Fruit fly (Drosophila melanogaster) whole organism, embryonic: ENCODE results near the gene CG44271.

Source experiments
- Antp ChIP-seq: fragments of 200-800 bp; sonication (Bioruptor generic); optimal IDR thresholded peaks from 3 replicates; lab custom pipeline; 2016; ENCODE audit warnings: missing biosample characterization, missing genetic modification characterization
- Asciz ChIP-seq: fragments of 200-800 bp; sonication (Bioruptor generic); optimal IDR thresholded peaks from 2 replicates; lab custom pipeline; 2017; ENCODE audit warnings: missing biosample characterization, mild to moderate bottlenecking, missing genetic modification characterization, missing genetic modification reagents
- Awh ChIP-seq: fragments of 200-800 bp; sonication (Bioruptor generic); IDR thresholded peaks from 2 replicates; pipeline ENCODE4, ENCODE4 v1.3.6; 2022; ENCODE audit warnings: missing biosample characterization, missing genetic modification characterization
- Bgb ChIP-seq: fragments of 200-800 bp; sonication (Bioruptor generic); IDR thresholded peaks from 2 replicates; pipeline ENCODE4 v1.3.6; 2022; ENCODE audit warnings: missing biosample characterization, missing genetic modification characterization; ENCODE audit not compliant: partially characterized antibody
- Bteb2 ChIP-seq: fragments of 200-800 bp; sonication (Bioruptor generic); optimal IDR thresholded peaks from 2 replicates; lab custom pipeline; 2016; ENCODE audit warnings: missing biosample characterization, missing genetic modification characterization
- CG11560 ChIP-seq: fragments of 200-800 bp; sonication (Bioruptor generic); IDR thresholded peaks from 3 replicates; pipeline ENCODE4 v1.3.6; 2022; ENCODE audit warnings: missing biosample characterization, missing genetic modification characterization
- CG13775 ChIP-seq: fragments of 200-800 bp; sonication (Bioruptor generic); optimal IDR thresholded peaks from 3 replicates; lab custom pipeline; 2017; ENCODE audit warnings: missing biosample characterization, mild to moderate bottlenecking, missing genetic modification characterization
- CG15479 ChIP-seq: fragments of 200-800 bp; sonication (Bioruptor generic); optimal IDR thresholded peaks from 3 replicates; lab custom pipeline; 2019; ENCODE audit warnings: missing biosample characterization, mild to moderate bottlenecking, missing genetic modification characterization, moderate library complexity
- CG1602 ChIP-seq: fragments of 200-800 bp; sonication (Bioruptor generic); optimal IDR thresholded peaks from 3 replicates; lab custom pipeline; 2016; ENCODE audit warnings: missing biosample characterization, missing genetic modification characterization
- CG16815 ChIP-seq: fragments of 200-800 bp; sonication (Bioruptor generic); optimal IDR thresholded peaks from 3 replicates; lab custom pipeline; 2017; ENCODE audit warnings: missing biosample characterization, mild to moderate bottlenecking, missing genetic modification characterization
- CG17385 ChIP-seq: fragments of 200-800 bp; sonication (Bioruptor generic); optimal IDR thresholded peaks from 3 replicates; lab custom pipeline; 2018; ENCODE audit warnings: missing biosample characterization, mild to moderate bottlenecking, missing genetic modification characterization
- CG17829 ChIP-seq: fragments of 200-800 bp; optimal IDR thresholded peaks from 2 replicates; lab custom pipeline; 2019; ENCODE audit warnings: missing biosample characterization, mild to moderate bottlenecking, missing genetic modification characterization, moderate library complexity
- CG34376 ChIP-seq: fragments of 200-800 bp; sonication (Bioruptor generic); optimal IDR thresholded peaks from 2 replicates; lab custom pipeline; 2018; ENCODE audit warnings: missing biosample characterization, mild to moderate bottlenecking, missing genetic modification characterization
- CG34422 ChIP-seq: fragments of 200-800 bp; sonication (Bioruptor generic); IDR thresholded peaks from 3 replicates; pipeline ENCODE4 v1.3.6; 2022; ENCODE audit warnings: missing biosample characterization, missing genetic modification characterization
- CG3726 ChIP-seq: fragments of 200-800 bp; sonication (Bioruptor generic); IDR thresholded peaks from 3 replicates; pipeline ENCODE4, ENCODE4 v1.3.6; 2022; ENCODE audit warnings: missing biosample characterization, missing genetic modification characterization
- CG6175 ChIP-seq: fragments of 200-800 bp; sonication (Bioruptor generic); IDR thresholded peaks from 3 replicates; pipeline ENCODE4 v1.3.6; 2022; ENCODE audit warnings: missing biosample characterization, missing genetic modification characterization
- CG6683 ChIP-seq: fragments of 200-800 bp; sonication (Bioruptor generic); optimal IDR thresholded peaks from 2 replicates; lab custom pipeline; 2017; ENCODE audit warnings: missing biosample characterization, mild to moderate bottlenecking, missing genetic modification characterization, missing genetic modification reagents
- CG7745 ChIP-seq: fragments of 200-800 bp; sonication (Bioruptor generic); optimal IDR thresholded peaks from 2 replicates; lab custom pipeline; 2018; ENCODE audit warnings: missing biosample characterization, mild to moderate bottlenecking, missing genetic modification characterization, moderate library complexity
- CG7963 ChIP-seq: fragments of 200-800 bp; sonication (Bioruptor generic); IDR thresholded peaks from 3 replicates; pipeline ENCODE4 v1.3.6; 2022; ENCODE audit warnings: missing biosample characterization, missing genetic modification characterization; ENCODE audit not compliant: partially characterized antibody
- CG8478 ChIP-seq: fragments of >200 bp; optimal IDR thresholded peaks from 2 replicates; lab custom pipeline; 2018
- CG9797 ChIP-seq: fragments of 200-800 bp; sonication (Bioruptor generic); optimal IDR thresholded peaks from 3 replicates; lab custom pipeline; 2018; ENCODE audit warnings: missing biosample characterization, mild to moderate bottlenecking, missing genetic modification characterization
- Dip3 ChIP-seq: fragments of 200-800 bp; sonication (Bioruptor generic); optimal IDR thresholded peaks from 3 replicates; lab custom pipeline; 2016; ENCODE audit warnings: missing biosample characterization, missing genetic modification characterization
- Dll ChIP-seq: fragments of 200-800 bp; sonication (Bioruptor generic); IDR thresholded peaks from 4 replicates; pipeline ENCODE4 v1.3.6; 2022; ENCODE audit warnings: missing biosample characterization, missing genetic modification characterization; ENCODE audit not compliant: partially characterized antibody
- Ets97D ChIP-seq: fragments of 200-800 bp; sonication (Bioruptor generic); optimal IDR thresholded peaks from 3 replicates; lab custom pipeline; 2016; ENCODE audit warnings: missing biosample characterization, missing genetic modification characterization
- Fer2 ChIP-seq: fragments of 200-800 bp; sonication (Bioruptor generic); optimal IDR thresholded peaks from 2 replicates; lab custom pipeline; 2018; ENCODE audit warnings: missing biosample characterization, mild to moderate bottlenecking, missing genetic modification characterization, moderate library complexity
- Gsc ChIP-seq: fragments of 200-800 bp; sonication (Bioruptor generic); IDR thresholded peaks from 2 replicates; pipeline ENCODE4 v1.3.6; 2022; ENCODE audit warnings: missing biosample characterization, missing genetic modification characterization
- NK7.1 ChIP-seq: fragments of 200-800 bp; sonication (Bioruptor generic); optimal IDR thresholded peaks from 3 replicates; lab custom pipeline; 2016; ENCODE audit warnings: missing biosample characterization, missing genetic modification characterization
- Nf-YC ChIP-seq: fragments of 200-800 bp; optimal IDR thresholded peaks from 3 replicates; lab custom pipeline; 2019; ENCODE audit warnings: missing biosample characterization, mild to moderate bottlenecking, missing genetic modification characterization, moderate library complexity
- NfI ChIP-seq: fragments of 200-800 bp; sonication (Bioruptor generic); optimal IDR thresholded peaks from 3 replicates; lab custom pipeline; 2018; ENCODE audit warnings: missing biosample characterization, mild to moderate bottlenecking, missing genetic modification characterization, moderate library complexity
- Sin3A ChIP-seq: fragments of >200 bp; optimal IDR thresholded peaks from 2 replicates; lab custom pipeline; 2018
- Trl ChIP-seq, 3 experiments: fragments of >200 bp in 2 of 3; fragments of 200-800 bp in 1 of 3; sonication (Bioruptor generic) in 1 of 3; optimal IDR thresholded peaks; 2 replicates in 1 of 3; 3 replicates in 2 of 3; lab custom pipeline; 2016 to 2017; ENCODE audit warnings: missing biosample characterization in 1 of 3, missing genetic modification characterization in 1 of 3
- az2 ChIP-seq: fragments of 200-800 bp; sonication (Bioruptor generic); optimal IDR thresholded peaks from 3 replicates; lab custom pipeline; 2016; ENCODE audit warnings: missing biosample characterization, missing genetic modification characterization
- crp ChIP-seq, 2 experiments: fragments of 200-800 bp; sonication (Bioruptor generic); optimal IDR thresholded peaks; 2 replicates in 1 of 2; 3 replicates in 1 of 2; lab custom pipeline; 2017; ENCODE audit warnings: missing biosample characterization in 2 of 2, missing genetic modification characterization in 2 of 2, mild to moderate bottlenecking in 1 of 2, moderate library complexity in 1 of 2
- da ChIP-seq: fragments of 200-800 bp; sonication (Bioruptor generic); optimal IDR thresholded peaks from 2 replicates; lab custom pipeline; 2016; ENCODE audit warnings: missing biosample characterization, missing genetic modification characterization
- dati ChIP-seq: fragments of 200-800 bp; sonication (Bioruptor generic); IDR thresholded peaks from 2 replicates; pipeline ENCODE4 v1.3.6; 2022; ENCODE audit warnings: missing biosample characterization, missing genetic modification characterization
- fd96Cb ChIP-seq: fragments of 200-800 bp; sonication (Bioruptor generic); optimal IDR thresholded peaks from 2 replicates; lab custom pipeline; 2018; ENCODE audit warnings: missing biosample characterization, mild to moderate bottlenecking, missing genetic modification characterization, moderate library complexity
- gsb-n ChIP-seq: fragments of 200-800 bp; sonication (Bioruptor generic); optimal IDR thresholded peaks from 3 replicates; lab custom pipeline; 2018; ENCODE audit warnings: missing biosample characterization, mild to moderate bottlenecking, missing genetic modification characterization
- her ChIP-seq: fragments of 200-800 bp; sonication (Bioruptor generic); optimal IDR thresholded peaks from 2 replicates; lab custom pipeline; 2016; ENCODE audit warnings: missing biosample characterization, missing genetic modification characterization
- knrl ChIP-seq: fragments of 200-800 bp; sonication (Bioruptor generic); IDR thresholded peaks from 3 replicates; pipeline ENCODE4 v1.3.6; 2022; ENCODE audit warnings: missing biosample characterization, missing genetic modification characterization; ENCODE audit not compliant: partially characterized antibody
- nmo ChIP-seq: fragments of 200-800 bp; sonication (Bioruptor generic); optimal IDR thresholded peaks from 2 replicates; lab custom pipeline; 2018; ENCODE audit warnings: missing biosample characterization, mild to moderate bottlenecking, missing genetic modification characterization, moderate library complexity
- peb ChIP-seq: fragments of 200-800 bp; sonication (Bioruptor generic); IDR thresholded peaks from 2 replicates; pipeline ENCODE4 v1.3.6; 2022; ENCODE audit warnings: missing biosample characterization, missing genetic modification characterization
- rib ChIP-seq: fragments of 200-800 bp; sonication (Bioruptor generic); IDR thresholded peaks from 2 replicates; pipeline ENCODE4 v1.3.6; 2022; ENCODE audit warnings: missing biosample characterization, missing genetic modification characterization
- ro ChIP-seq: fragments of 200-800 bp; sonication (Bioruptor generic); IDR thresholded peaks from 2 replicates; pipeline ENCODE4 v1.3.6; 2022; ENCODE audit warnings: missing biosample characterization, missing genetic modification characterization
- sd ChIP-seq: fragments of 200-800 bp; sonication (Bioruptor generic); optimal IDR thresholded peaks from 3 replicates; lab custom pipeline; 2018; ENCODE audit warnings: missing biosample characterization, mild to moderate bottlenecking, missing genetic modification characterization, moderate library complexity
- toy ChIP-seq: fragments of 200-800 bp; sonication (Bioruptor generic); IDR thresholded peaks from 2 replicates; pipeline ENCODE4 v1.3.6; 2022; ENCODE audit warnings: missing biosample characterization, missing genetic modification characterization
- unc-4 ChIP-seq: fragments of 200-800 bp; sonication (Bioruptor generic); IDR thresholded peaks from 2 replicates; pipeline ENCODE4 v1.3.6; 2022; ENCODE audit warnings: missing biosample characterization, missing genetic modification characterization; ENCODE audit not compliant: partially characterized antibody
- vfl ChIP-seq: fragments of 200-800 bp; sonication (Bioruptor generic); optimal IDR thresholded peaks from 2 replicates; lab custom pipeline; 2016; ENCODE audit warnings: missing biosample characterization, missing genetic modification characterization
- wdn ChIP-seq: fragments of 200-800 bp; sonication (Bioruptor generic); IDR thresholded peaks from 2 replicates; pipeline ENCODE4 v1.3.6; 2022; ENCODE audit warnings: missing biosample characterization, missing genetic modification characterization
- z ChIP-seq: fragments of 200-800 bp; sonication (Bioruptor generic); IDR thresholded peaks from 3 replicates; pipeline ENCODE4 v1.3.6; 2022; ENCODE audit warnings: missing biosample characterization, missing genetic modification characterization

CG44271 gene

DNA sequence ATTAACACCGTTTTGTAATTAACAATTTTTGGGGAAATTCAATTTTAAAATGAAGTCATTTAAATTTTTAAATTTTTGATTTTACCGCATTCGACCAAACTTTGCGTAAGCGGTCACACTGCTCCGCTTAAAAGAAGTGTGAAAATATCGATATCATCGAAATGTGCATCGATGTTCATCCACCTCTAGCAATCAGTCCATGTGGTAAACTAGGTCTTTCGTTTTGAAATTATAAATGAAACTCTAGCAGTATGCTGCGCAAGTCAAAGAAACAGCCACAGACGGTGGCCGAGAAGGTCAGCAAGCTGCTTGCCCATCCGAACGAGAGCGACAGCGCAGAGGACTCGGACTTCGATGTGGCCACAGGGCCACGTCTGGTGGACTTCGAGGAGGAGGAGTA lies 30.3 kb downstream of the CG44271 start, which contains the start of gene Aatf (continued):
- TF ChIP-seq CG3726 (GFP tag; lab: Robert Waterston, UW) (no peak), Antp (peak; percentile 13), Fer2 (tag; lab: Kevin White, UChicago) (no peak), peb (GFP tag; lab: Robert Waterston, UW) (no peak), sd (tag; lab: Kevin White, UChicago) (peak; percentile 55), Trl (optimal IDR thresholded peaks at IDR 0.05; lab: Kevin White, UChicago) (no peak), Trl (GFP tag; optimal IDR thresholded peaks at IDR 0.05; lab: Kevin White, UChicago) (no peak), CG13775 (GFP tag; lab: Kevin White, UChicago) (no peak), CG9797 (GFP tag; lab: Kevin White, UChicago) (peak; percentile 90), nmo (peak; percentile 42), NK7.1 (GFP tag; lab: Kevin White, UChicago) (no peak), da (no peak), Gsc (GFP tag; lab: Robert Waterston, UW) (no peak), Dip3 (GFP tag; lab: Kevin White, UChicago) (no peak), ro (GFP tag; lab: Robert Waterston, UW) (no peak), fd96Cb (tag; lab: Kevin White, UChicago) (no peak), CG11560 (tag; lab: Robert Waterston, UW) (no peak), unc-4 (GFP tag; lab: Robert Waterston, UW) (peak; percentile 89), vfl (GFP tag; lab: Kevin White, UChicago) (no peak), CG6683 (GFP tag; lab: Kevin White, UChicago) (no peak), CG7963 (GFP tag; lab: Robert Waterston, UW) (peak; percentile 71; the same call in 2 of the 3 replicates), CG17829 (peak; percentile 22), gsb-n (no peak), CG7745 (no peak), Dll (GFP tag; lab: Robert Waterston, UW) (peak; percentile 89), CG16815 (GFP tag; lab: Kevin White, UChicago) (no peak), CG6175 (no peak), wdn (GFP tag; lab: Robert Waterston, UW) (no peak), CG34376 (GFP tag; lab: Kevin White, UChicago) (no peak), CG8478 (lab: Kevin White, UChicago) (no peak), Ets97D (GFP tag; lab: Kevin White, UChicago) (peak; percentile 8), dati (GFP tag; lab: Robert Waterston, UW) (no peak), CG34422 (GFP tag; lab: Robert Waterston, UW) (peak; percentile 45; the same call in 1 of the 3 replicates), az2 (GFP tag; lab: Kevin White, UChicago) (no peak), knrl (GFP tag; lab: Robert Waterston, UW) (peak; percentile 80), CG1602 (GFP tag; lab: Kevin White, UChicago) (no peak), her (GFP tag; lab: Kevin White, UChicago) (peak; percentile 11), NfI (GFP tag; lab: Kevin White, UChicago) (no peak), z (GFP tag; lab: Robert Waterston, UW) (no peak), Sin3A (lab: Kevin White, UChicago) (peak; percentile 21), toy (GFP tag; lab: Robert Waterston, UW) (no peak), CG15479 (no peak), Bgb (peak; percentile 89), Awh (no peak), Asciz (GFP tag; lab: Kevin White, UChicago) (no peak), CG17385 (GFP tag; lab: Kevin White, UChicago) (no peak), crp (GFP tag; optimal IDR thresholded peaks at IDR 0.05; lab: Kevin White, UChicago) (peak in 1 of 2 experiments; percentile 30), Bteb2 (GFP tag; lab: Kevin White, UChicago) (peak; percentile 15), Nf-YC (no peak), rib (no peak)
- TF ChIP-seq, all 482 proteins: peak for 84
